Fruit fly (Drosophila melanogaster): ENCODE results near the gene Pgant2.

- TF ChIP-seq psq (optimal IDR thresholded peaks at IDR 0.05) (no peak), ttk (optimal IDR thresholded peaks at IDR 0.05) (no peak), h (optimal IDR thresholded peaks at IDR 0.05) (no peak), Sin3A (optimal IDR thresholded peaks at IDR 0.05) (no peak)
Measured at dm6 chr2L:3466846-3467245, 40.3 kb upstream of the Pgant2 start.
